Fruit fly (Drosophila melanogaster) whole organism, adult: ENCODE results near the gene IFT57.

Experiments
- CG12768 ChIP-seq: fragments of 200-800 bp; sonication (Bioruptor generic); optimal IDR thresholded peaks from 2 replicates; lab custom pipeline; 2017; ENCODE audit warnings: missing biosample characterization, missing genetic modification characterization, mild to moderate bottlenecking, moderate library complexity, missing genetic modification reagents
- tj ChIP-seq: fragments of 200-800 bp; sonication (Bioruptor generic); optimal IDR thresholded peaks from 3 replicates; lab custom pipeline; 2017; ENCODE audit warnings: missing biosample characterization, mild to moderate bottlenecking, missing genetic modification characterization, moderate library complexity

DNA sequence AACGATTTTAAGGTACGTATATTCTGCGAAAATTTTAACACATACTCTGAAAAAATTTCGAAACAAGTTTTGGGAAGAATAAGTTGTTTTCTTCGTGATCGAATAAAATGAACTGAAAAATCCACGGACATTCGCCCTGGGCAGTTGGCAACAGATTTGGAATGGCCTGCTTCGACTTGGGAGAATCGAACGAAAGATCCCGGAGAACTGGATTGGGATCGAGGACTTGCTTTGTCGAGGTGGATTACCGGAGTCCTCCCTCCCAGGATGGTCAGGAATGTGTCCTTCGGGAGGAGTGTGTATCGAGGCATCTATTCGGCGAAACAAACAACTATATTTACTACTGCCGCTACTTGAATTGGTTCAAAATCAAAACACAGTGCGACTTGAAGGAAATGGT is 11.0 kb upstream of the IFT57 start, which contains the start of the genes CG3213 and CG8851:
- TF ChIP-seq tj: no peak
- TF ChIP-seq CG12768 (GFP tag; lab: Kevin White, UChicago): no peak
